Fruit fly (Drosophila melanogaster) whole organism, embryonic: ENCODE measurements around the gene CG9706.

ENCODE experiments used
- ATbp ChIP-seq: fragments of 200-800 bp; sonication (Bioruptor generic); optimal IDR thresholded peaks from 2 replicates; lab custom pipeline; 2017; ENCODE audit warnings: missing biosample characterization, mild to moderate bottlenecking, missing genetic modification characterization, missing genetic modification reagents
- Atf6 ChIP-seq: fragments of 200-800 bp; sonication (Bioruptor generic); IDR thresholded peaks from 2 replicates; pipeline ENCODE4 v1.3.6; 2022; ENCODE audit warnings: missing biosample characterization, missing genetic modification characterization
- BtbVII ChIP-seq: fragments of 200-800 bp; sonication (Bioruptor generic); optimal IDR thresholded peaks from 3 replicates; lab custom pipeline; 2017; ENCODE audit warnings: missing biosample characterization, mild to moderate bottlenecking, missing genetic modification characterization
- CG1024 ChIP-seq: fragments of 200-800 bp; sonication (Bioruptor generic); IDR thresholded peaks from 2 replicates; pipeline ENCODE4 v1.3.6; 2022; ENCODE audit warnings: missing biosample characterization, missing genetic modification characterization
- CG12219 ChIP-seq: fragments of 200-800 bp; sonication (Bioruptor generic); optimal IDR thresholded peaks from 3 replicates; lab custom pipeline; 2018; ENCODE audit warnings: missing biosample characterization, mild to moderate bottlenecking, missing genetic modification characterization
- CG13296 ChIP-seq: fragments of 200-800 bp; sonication (Bioruptor generic); optimal IDR thresholded peaks from 3 replicates; lab custom pipeline; 2018; ENCODE audit warnings: missing biosample characterization, mild to moderate bottlenecking, missing genetic modification characterization
- CG15479 ChIP-seq: fragments of 200-800 bp; sonication (Bioruptor generic); optimal IDR thresholded peaks from 3 replicates; lab custom pipeline; 2019; ENCODE audit warnings: missing biosample characterization, mild to moderate bottlenecking, missing genetic modification characterization, moderate library complexity
- CG16813 ChIP-seq: fragments of 200-800 bp; sonication (Bioruptor generic); IDR thresholded peaks from 3 replicates; pipeline ENCODE4 v1.3.6; 2022; ENCODE audit warnings: missing biosample characterization, missing genetic modification characterization; ENCODE audit not compliant: partially characterized antibody
- CG16815 ChIP-seq: fragments of 200-800 bp; sonication (Bioruptor generic); optimal IDR thresholded peaks from 3 replicates; lab custom pipeline; 2017; ENCODE audit warnings: missing biosample characterization, mild to moderate bottlenecking, missing genetic modification characterization
- CG1832 ChIP-seq: fragments of 200-800 bp; sonication (Bioruptor generic); optimal IDR thresholded peaks from 2 replicates; lab custom pipeline; 2017; ENCODE audit warnings: missing biosample characterization, mild to moderate bottlenecking, missing genetic modification characterization, inconsistent platforms
- CG18764 ChIP-seq: fragments of 200-800 bp; sonication (Bioruptor generic); optimal IDR thresholded peaks from 3 replicates; lab custom pipeline; 2016; ENCODE audit warnings: missing biosample characterization, missing genetic modification characterization
- CG3726 ChIP-seq: fragments of 200-800 bp; sonication (Bioruptor generic); IDR thresholded peaks from 3 replicates; pipeline ENCODE4, ENCODE4 v1.3.6; 2022; ENCODE audit warnings: missing biosample characterization, missing genetic modification characterization
- CG4282 ChIP-seq: fragments of 200-800 bp; sonication (Bioruptor generic); optimal IDR thresholded peaks from 2 replicates; lab custom pipeline; 2016; ENCODE audit warnings: missing biosample characterization, missing genetic modification characterization
- CG4820 ChIP-seq: fragments of 200-800 bp; sonication (Bioruptor generic); optimal IDR thresholded peaks from 3 replicates; lab custom pipeline; 2016; ENCODE audit warnings: missing biosample characterization, missing genetic modification characterization
- CG8388 ChIP-seq: fragments of 200-800 bp; sonication (Bioruptor generic); optimal IDR thresholded peaks from 2 replicates; lab custom pipeline; 2019; ENCODE audit warnings: missing biosample characterization, mild to moderate bottlenecking, missing genetic modification characterization, moderate library complexity
- CHES-1-like ChIP-seq: fragments of 200-800 bp; sonication (Bioruptor generic); optimal IDR thresholded peaks from 2 replicates; lab custom pipeline; 2016; ENCODE audit warnings: missing biosample characterization, missing genetic modification characterization
- CkIIα-i1 ChIP-seq: fragments of 200-800 bp; sonication (Bioruptor generic); IDR thresholded peaks from 2 replicates; pipeline ENCODE4 v1.3.6; 2022; ENCODE audit warnings: missing biosample characterization, missing genetic modification characterization
- D19A ChIP-seq: fragments of 200-800 bp; optimal IDR thresholded peaks from 3 replicates; lab custom pipeline; 2019; ENCODE audit warnings: missing biosample characterization, mild to moderate bottlenecking, missing genetic modification characterization, moderate library complexity
- Dip2 ChIP-seq: fragments of 200-800 bp; sonication (Bioruptor generic); IDR thresholded peaks from 2 replicates; pipeline ENCODE4 v1.3.6; 2022; ENCODE audit warnings: missing biosample characterization, missing genetic modification characterization
- Elba2 ChIP-seq: fragments of 200-800 bp; sonication (Bioruptor generic); optimal IDR thresholded peaks from 3 replicates; lab custom pipeline; 2016; ENCODE audit warnings: missing biosample characterization, missing genetic modification characterization
- HLH3B ChIP-seq: fragments of 200-800 bp; sonication (Bioruptor generic); IDR thresholded peaks from 2 replicates; pipeline ENCODE4 v1.3.6; 2022; ENCODE audit warnings: missing biosample characterization, missing genetic modification characterization
- Hey ChIP-seq: fragments of 200-800 bp; sonication (Bioruptor generic); optimal IDR thresholded peaks from 3 replicates; lab custom pipeline; 2018; ENCODE audit warnings: missing biosample characterization, mild to moderate bottlenecking, missing genetic modification characterization
- MTF-1 ChIP-seq: fragments of 200-800 bp; sonication (Bioruptor generic); optimal IDR thresholded peaks from 2 replicates; lab custom pipeline; 2018; ENCODE audit warnings: missing biosample characterization, mild to moderate bottlenecking, missing genetic modification characterization, borderline replicate concordance
- Optix ChIP-seq: fragments of 200-800 bp; sonication (Bioruptor generic); IDR thresholded peaks from 3 replicates; pipeline ENCODE4 v1.3.6; 2022; ENCODE audit warnings: missing biosample characterization, missing genetic modification characterization
- PHDP ChIP-seq: fragments of 200-800 bp; sonication (Bioruptor generic); optimal IDR thresholded peaks from 3 replicates; lab custom pipeline; 2018; ENCODE audit warnings: missing biosample characterization, mild to moderate bottlenecking, missing genetic modification characterization, moderate library complexity
- Xbp1 ChIP-seq: fragments of 200-800 bp; sonication (Bioruptor generic); optimal IDR thresholded peaks from 3 replicates; lab custom pipeline; 2016; ENCODE audit warnings: missing biosample characterization, mild to moderate bottlenecking, missing genetic modification characterization
- abd-A ChIP-seq: fragments of 200-800 bp; sonication (Bioruptor generic); optimal IDR thresholded peaks from 3 replicates; lab custom pipeline; 2019; ENCODE audit warnings: missing biosample characterization, mild to moderate bottlenecking, missing genetic modification characterization, moderate library complexity
- crc ChIP-seq: fragments of 200-800 bp; sonication (Bioruptor generic); optimal IDR thresholded peaks from 2 replicates; lab custom pipeline; 2016; ENCODE audit warnings: missing biosample characterization, missing genetic modification characterization
- cwo ChIP-seq: fragments of 200-800 bp; sonication (Bioruptor generic); optimal IDR thresholded peaks from 3 replicates; lab custom pipeline; 2017; ENCODE audit warnings: missing biosample characterization, missing genetic modification characterization, mild to moderate bottlenecking, moderate library complexity, missing genetic modification reagents
- lilli ChIP-seq: fragments of 200-800 bp; sonication (Bioruptor generic); optimal IDR thresholded peaks from 3 replicates; lab custom pipeline; 2016; ENCODE audit warnings: missing biosample characterization, missing genetic modification characterization
- luna ChIP-seq: fragments of 200-800 bp; sonication (Bioruptor generic); optimal IDR thresholded peaks from 2 replicates; lab custom pipeline; 2016; ENCODE audit warnings: missing biosample characterization, missing genetic modification characterization
- mirr ChIP-seq: fragments of 200-800 bp; sonication (Bioruptor generic); optimal IDR thresholded peaks from 3 replicates; lab custom pipeline; 2018; ENCODE audit warnings: missing biosample characterization, mild to moderate bottlenecking, missing genetic modification characterization
- mld ChIP-seq: fragments of 200-800 bp; sonication (Bioruptor generic); IDR thresholded peaks from 3 replicates; pipeline ENCODE4 v1.3.6; 2022; ENCODE audit warnings: missing biosample characterization, missing genetic modification characterization; ENCODE audit not compliant: partially characterized antibody
- nerfin-1 ChIP-seq: fragments of 200-800 bp; sonication (Bioruptor generic); optimal IDR thresholded peaks from 3 replicates; lab custom pipeline; 2019; ENCODE audit warnings: missing biosample characterization, mild to moderate bottlenecking, missing genetic modification characterization, moderate library complexity
- nmo ChIP-seq: fragments of 200-800 bp; sonication (Bioruptor generic); optimal IDR thresholded peaks from 2 replicates; lab custom pipeline; 2018; ENCODE audit warnings: missing biosample characterization, mild to moderate bottlenecking, missing genetic modification characterization, moderate library complexity
- odd ChIP-seq: fragments of 200-800 bp; sonication (Bioruptor generic); optimal IDR thresholded peaks from 2 replicates; lab custom pipeline; 2017; ENCODE audit warnings: missing biosample characterization, mild to moderate bottlenecking, missing genetic modification characterization
- otp ChIP-seq: fragments of 200-800 bp; sonication (Bioruptor generic); IDR thresholded peaks from 3 replicates; pipeline ENCODE4, ENCODE4 v1.3.6; 2022; ENCODE audit warnings: missing biosample characterization, missing genetic modification characterization
- pho ChIP-seq: fragments of 200-800 bp; sonication (Bioruptor generic); optimal IDR thresholded peaks from 2 replicates; lab custom pipeline; 2016; ENCODE audit warnings: missing biosample characterization, missing genetic modification characterization
- pum ChIP-seq: fragments of 200-800 bp; sonication (Bioruptor generic); optimal IDR thresholded peaks from 2 replicates; lab custom pipeline; 2016; ENCODE audit warnings: missing biosample characterization, missing genetic modification characterization
- pzg ChIP-seq: fragments of 200-800 bp; sonication (Bioruptor generic); optimal IDR thresholded peaks from 3 replicates; lab custom pipeline; 2018; ENCODE audit warnings: missing biosample characterization, mild to moderate bottlenecking, missing genetic modification characterization, moderate library complexity
- sqz ChIP-seq: fragments of 200-800 bp; sonication (Bioruptor generic); optimal IDR thresholded peaks from 3 replicates; lab custom pipeline; 2018; ENCODE audit warnings: missing biosample characterization, mild to moderate bottlenecking, missing genetic modification characterization
- stwl ChIP-seq: fragments of 200-800 bp; sonication (Bioruptor generic); optimal IDR thresholded peaks from 3 replicates; lab custom pipeline; 2018; ENCODE audit warnings: missing biosample characterization, mild to moderate bottlenecking, missing genetic modification characterization, moderate library complexity
- tin ChIP-seq: fragments of 200-800 bp; sonication (Bioruptor generic); optimal IDR thresholded peaks from 3 replicates; lab custom pipeline; 2016; ENCODE audit warnings: missing biosample characterization, missing genetic modification characterization
- tll ChIP-seq, 2 experiments: fragments of 200-800 bp in 1 of 2; fragments of >200 bp in 1 of 2; sonication (Bioruptor generic) in 1 of 2; optimal IDR thresholded peaks; 2 replicates each; lab custom pipeline; 2017 to 2019; ENCODE audit warnings: missing biosample characterization in 2 of 2, missing genetic modification characterization in 2 of 2, mild to moderate bottlenecking in 1 of 2, moderate library complexity in 1 of 2
- unpg ChIP-seq: fragments of 200-800 bp; sonication (Bioruptor generic); optimal IDR thresholded peaks from 3 replicates; lab custom pipeline; 2018; ENCODE audit warnings: missing biosample characterization, mild to moderate bottlenecking, missing genetic modification characterization, moderate library complexity
- yki ChIP-seq: fragments of >200 bp; optimal IDR thresholded peaks from 3 replicates; lab custom pipeline; 2018
- zen2 ChIP-seq: fragments of 200-800 bp; sonication (Bioruptor generic); IDR thresholded peaks from 3 replicates; pipeline ENCODE4 v1.3.6; 2022; ENCODE audit warnings: missing biosample characterization, missing genetic modification characterization; ENCODE audit not compliant: partially characterized antibody

CG9706 gene

DNA sequence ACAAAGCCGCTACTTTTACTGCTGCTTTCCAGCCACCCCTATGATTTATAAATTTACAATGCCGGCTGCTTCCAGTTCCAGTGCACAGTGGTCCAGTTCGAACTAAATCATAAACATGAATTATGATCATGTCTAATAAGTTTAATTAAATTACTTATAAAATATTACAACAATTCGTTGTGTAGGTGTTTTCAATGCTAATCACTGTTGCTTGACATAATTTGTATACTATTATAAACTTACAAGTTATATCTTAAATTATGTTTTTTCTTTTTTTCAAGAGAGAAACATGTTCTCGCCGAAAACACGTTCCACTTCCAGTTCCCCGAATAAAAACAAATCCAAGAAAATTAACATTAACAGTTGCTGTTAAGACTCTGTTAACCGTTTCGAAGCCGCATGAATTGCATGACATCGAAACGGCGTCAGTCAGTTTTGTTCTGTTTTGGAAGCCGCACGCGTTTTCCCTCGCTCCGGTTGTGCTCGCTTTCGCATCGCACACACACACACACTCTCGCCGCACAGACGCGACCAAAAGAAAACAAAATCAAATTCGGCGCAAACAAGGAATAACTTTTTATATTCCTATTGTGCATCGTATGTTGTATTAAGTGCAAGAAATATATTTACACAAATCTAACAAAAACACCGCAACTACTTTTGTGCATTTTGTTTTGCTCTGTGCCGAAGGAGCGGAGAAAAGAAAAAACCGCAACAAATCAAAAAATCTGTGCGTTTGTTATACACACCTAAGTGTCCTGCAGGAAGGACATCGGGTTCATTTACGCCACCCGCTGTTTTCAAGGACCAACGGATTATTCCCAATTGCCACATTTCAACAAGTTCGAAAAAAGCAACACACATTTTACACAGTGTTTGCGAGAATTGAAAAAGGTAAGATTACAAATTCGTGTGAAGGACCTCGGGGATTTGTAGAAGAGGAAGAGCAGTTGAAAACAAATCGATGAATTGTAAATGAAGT is 16.9 kb upstream of the CG9706 start, which contains the start of gene Nrt:
TSS of gene Nrt (plus strand) at position 426 of the 982 bp plus-strand sequence.
- TF ChIP-seq Dip2 (GFP tag; lab: Robert Waterston, UW) (no peak), tll (GFP tag; optimal IDR thresholded peaks at IDR 0.05; lab: Kevin White, UChicago) (peak in 1 of 2 experiments; percentile 72), CG18764 (GFP tag; lab: Kevin White, UChicago) (peak; percentile 44), pum (GFP tag; lab: Kevin White, UChicago) (no peak), pho (GFP tag; lab: Kevin White, UChicago) (no peak), CG4820 (peak; percentile 8), CG8388 (peak; percentile 74), BtbVII (peak; percentile 63), CG15479 (GFP tag; lab: Kevin White, UChicago) (peak; percentile 68), stwl (tag; lab: Kevin White, UChicago) (peak; percentile 4), CkIIα-i1 (GFP tag; lab: Robert Waterston, UW) (no peak), CG3726 (GFP tag; lab: Robert Waterston, UW) (0 out of 3 replicates have a peak, but pooled peaks have one; percentile 9), pzg (GFP tag; lab: Kevin White, UChicago) (no peak), CG16813 (GFP tag; lab: Robert Waterston, UW) (0 out of 3 replicates have a peak, but pooled peaks have one; percentile 39), lilli (GFP tag; lab: Kevin White, UChicago) (peak; percentile 31), unpg (GFP tag; lab: Kevin White, UChicago) (peak; percentile 81), Elba2 (GFP tag; lab: Kevin White, UChicago) (peak; percentile 95), Optix (GFP tag; lab: Robert Waterston, UW) (no peak), yki (lab: Kevin White, UChicago) (no peak), CG13296 (GFP tag; lab: Kevin White, UChicago) (peak; percentile 71), nerfin-1 (tag; lab: Kevin White, UChicago) (peak; percentile 57), crc (GFP tag; lab: Kevin White, UChicago) (no peak), ATbp (GFP tag; lab: Kevin White, UChicago) (peak; percentile 65), Atf6 (GFP tag; lab: Robert Waterston, UW) (peak; percentile 64), CHES-1-like (GFP tag; lab: Kevin White, UChicago) (peak; percentile 7), CG1832 (no peak), Hey (no peak), cwo (GFP tag; lab: Kevin White, UChicago) (peak; percentile 38), HLH3B (peak; percentile 60; the same call in 1 of the 2 replicates), CG1024 (GFP tag; lab: Robert Waterston, UW) (no peak), Xbp1 (GFP tag; lab: Kevin White, UChicago) (peak; percentile 38), otp (GFP tag; lab: Robert Waterston, UW) (no peak), MTF-1 (GFP tag; lab: Kevin White, UChicago) (no peak), PHDP (peak; percentile 84), luna (GFP tag; lab: Kevin White, UChicago) (no peak), mirr (GFP tag; lab: Kevin White, UChicago) (no peak), nmo (GFP tag; lab: Kevin White, UChicago) (peak; percentile 37), CG16815 (peak; percentile 18), CG12219 (GFP tag; lab: Kevin White, UChicago) (peak; percentile 16), tin (peak; percentile 18), D19A (tag; lab: Kevin White, UChicago) (peak; percentile 58), odd (peak; percentile 69), abd-A (peak; percentile 18), zen2 (GFP tag; lab: Robert Waterston, UW) (no peak), CG4282 (no peak), sqz (peak; percentile 72), mld (GFP tag; lab: Robert Waterston, UW) (no peak)
